6 fruit fly cellular contexts compared by ENCODE assay signal in genomic region chrX:12575292-12575826, dm6.
TF ChIP-seq lines count a peak whose summit lies in the region.

No protein-coding gene starts in this region.

- TF ChIP-seq CTCF in whole organism, embryonic (GFP tag; optimal IDR thresholded peaks at IDR 0.05; lab: Kevin White, UChicago): no peak

TF ChIP-seq in Kc167, 6 proteins besides CTCF, POLR2A, EP300 and RAD21:
- TF ChIP-seq psq (optimal IDR thresholded peaks at IDR 0.05; lab: Kevin White, UChicago): peak; percentile 10
- TF ChIP-seq Myc (optimal IDR thresholded peaks at IDR 0.05; lab: Kevin White, UChicago): no peak

TF ChIP-seq in whole organism, adult, 20 proteins besides CTCF, POLR2A, EP300 and RAD21:
- no peak for TF ChIP-seq CG12768 (GFP tag; optimal IDR thresholded peaks at IDR 0.05; lab: Kevin White, UChicago)
- TF ChIP-seq Hr96 (GFP tag; optimal IDR thresholded peaks at IDR 0.05; lab: Kevin White, UChicago): no peak
- peak; percentile 62 for TF ChIP-seq tj (GFP tag; optimal IDR thresholded peaks at IDR 0.05; lab: Kevin White, UChicago)
- no peak for TF ChIP-seq kay (GFP tag; lab: Kevin White, UChicago; ENCODE audit: borderline replicate concordance)
- TF ChIP-seq pad (GFP tag; optimal IDR thresholded peaks at IDR 0.05; lab: Kevin White, UChicago): no peak
- peak; percentile 26 for TF ChIP-seq ovo (GFP tag; optimal IDR thresholded peaks at IDR 0.05; lab: Kevin White, UChicago)

TF ChIP-seq in whole organism, embryonic, 481 proteins besides CTCF, POLR2A, EP300 and RAD21 (continues in another document):
- TF ChIP-seq sens-2 (GFP tag; IDR thresholded peaks at IDR 0.05; lab: Robert Waterston, UW) (no peak), CG32532 (GFP tag; IDR thresholded peaks at IDR 0.05; lab: Robert Waterston, UW) (0 out of 2 replicates have a peak, but pooled peaks have one; percentile 6), zen (tag; optimal IDR thresholded peaks at IDR 0.05; lab: Kevin White, UChicago) (no peak), Dad (GFP tag; optimal IDR thresholded peaks at IDR 0.05; lab: Kevin White, UChicago) (no peak), Mes4 (GFP tag; optimal IDR thresholded peaks at IDR 0.05; lab: Kevin White, UChicago) (no peak), CG11560 (tag; IDR thresholded peaks at IDR 0.05; lab: Robert Waterston, UW) (no peak), vvl (GFP tag; IDR thresholded peaks at IDR 0.05; lab: Robert Waterston, UW) (peak; percentile 66), lmd (GFP tag; IDR thresholded peaks at IDR 0.05; lab: Robert Waterston, UW) (peak; percentile 18; the same call in 1 of the 2 replicates), Oli (tag; optimal IDR thresholded peaks at IDR 0.05; lab: Kevin White, UChicago) (peak; percentile 19), dati (GFP tag; IDR thresholded peaks at IDR 0.05; lab: Robert Waterston, UW) (no peak), CG16863 (GFP tag; optimal IDR thresholded peaks at IDR 0.05; lab: Kevin White, UChicago) (no peak), bigmax (GFP tag; optimal IDR thresholded peaks at IDR 0.05; lab: Kevin White, UChicago) (no peak), so (GFP tag; IDR thresholded peaks at IDR 0.05; lab: Robert Waterston, UW) (no peak), CG15514 (GFP tag; optimal IDR thresholded peaks at IDR 0.05; lab: Kevin White, UChicago) (no peak), Vsx1 (GFP tag; optimal IDR thresholded peaks at IDR 0.05; lab: Kevin White, UChicago) (no peak), CG15073 (GFP tag; optimal IDR thresholded peaks at IDR 0.05; lab: Kevin White, UChicago) (no peak), Sry-δ (GFP tag; optimal IDR thresholded peaks at IDR 0.05; lab: Kevin White, UChicago) (no peak), tin (GFP tag; optimal IDR thresholded peaks at IDR 0.05; lab: Kevin White, UChicago) (no peak), CG14441 (GFP tag; IDR thresholded peaks at IDR 0.05; lab: Robert Waterston, UW) (0 out of 2 replicates have a peak, but pooled peaks have one; percentile 28), Dp (GFP tag; optimal IDR thresholded peaks at IDR 0.05; lab: Kevin White, UChicago) (no peak), CG1233 (GFP tag; optimal IDR thresholded peaks at IDR 0.05; lab: Kevin White, UChicago) (no peak)

TF ChIP-seq in whole organism, prepupa, 60 proteins besides CTCF, POLR2A, EP300 and RAD21:
- TF ChIP-seq CG8119 (GFP tag; IDR thresholded peaks at IDR 0.05; lab: Robert Waterston, UW) (peak; percentile 31; the same call in 2 of the 3 replicates), OdsH (GFP tag; optimal IDR thresholded peaks at IDR 0.05; lab: Kevin White, UChicago) (no peak), CG10669 (GFP tag; optimal IDR thresholded peaks at IDR 0.05; lab: Kevin White, UChicago) (peak; percentile 18), svp (GFP tag; lab: Kevin White, UChicago) (peak; percentile 78), Blimp-1 (GFP tag; optimal IDR thresholded peaks at IDR 0.05; lab: Kevin White, UChicago) (peak; percentile 9), acj6 (GFP tag; optimal IDR thresholded peaks at IDR 0.05; lab: Kevin White, UChicago) (no peak), CG11294 (GFP tag; IDR thresholded peaks at IDR 0.05; lab: Robert Waterston, UW) (peak; percentile 8; the same call in 1 of the 2 replicates), CG34406 (GFP tag; optimal IDR thresholded peaks at IDR 0.05; lab: Kevin White, UChicago) (peak; percentile 6), CG8632 (GFP tag; optimal IDR thresholded peaks at IDR 0.05; lab: Kevin White, UChicago) (peak; percentile 36)

TF ChIP-seq in whole organism, pupa, 21 proteins besides CTCF, POLR2A, EP300 and RAD21:
- no peak for TF ChIP-seq EcR (GFP tag; optimal IDR thresholded peaks at IDR 0.05; lab: Kevin White, UChicago)
- TF ChIP-seq CG13204 (GFP tag; optimal IDR thresholded peaks at IDR 0.05; lab: Kevin White, UChicago): no peak
- TF ChIP-seq Snoo (tag; optimal IDR thresholded peaks at IDR 0.05; lab: Kevin White, UChicago): no peak
- TF ChIP-seq rn (GFP tag; IDR thresholded peaks at IDR 0.05; lab: Robert Waterston, UW): no peak
- peak; percentile 3 for TF ChIP-seq CG17806 (tag; optimal IDR thresholded peaks at IDR 0.05; lab: Kevin White, UChicago)
- no peak for TF ChIP-seq CG34367 (tag; optimal IDR thresholded peaks at IDR 0.05; lab: Kevin White, UChicago)
- peak; percentile 40 for TF ChIP-seq CG9948 (tag; optimal IDR thresholded peaks at IDR 0.05; lab: Kevin White, UChicago)
- peak; percentile 14 for TF ChIP-seq CG8301 (tag; optimal IDR thresholded peaks at IDR 0.05; lab: Kevin White, UChicago)
- TF ChIP-seq CG8159 (tag; optimal IDR thresholded peaks at IDR 0.05; lab: Kevin White, UChicago): peak; percentile 39
- no peak for TF ChIP-seq CG32121 (GFP tag; IDR thresholded peaks at IDR 0.05; lab: Robert Waterston, UW)
- TF ChIP-seq fd96Ca (GFP tag; IDR thresholded peaks at IDR 0.05; lab: Robert Waterston, UW): peak; percentile 45; the same call in 1 of the 3 replicates
- TF ChIP-seq CG12605 (GFP tag; IDR thresholded peaks at IDR 0.05; lab: Robert Waterston, UW): no peak
- TF ChIP-seq Pif1B (GFP tag; optimal IDR thresholded peaks at IDR 0.05; lab: Kevin White, UChicago): no peak
- no peak for TF ChIP-seq D1 (tag; optimal IDR thresholded peaks at IDR 0.05; lab: Kevin White, UChicago)
- no peak for TF ChIP-seq CG4496 (GFP tag; IDR thresholded peaks at IDR 0.05; lab: Robert Waterston, UW)
- no peak for TF ChIP-seq CG10348 (GFP tag; IDR thresholded peaks at IDR 0.05; lab: Robert Waterston, UW)
- no peak for TF ChIP-seq gl (tag; optimal IDR thresholded peaks at IDR 0.05; lab: Kevin White, UChicago)
- no peak for TF ChIP-seq CG14655 (GFP tag; optimal IDR thresholded peaks at IDR 0.05; lab: Kevin White, UChicago)
- TF ChIP-seq Ets98B (GFP tag; IDR thresholded peaks at IDR 0.05; lab: Robert Waterston, UW): peak; percentile 7; the same call in 1 of the 2 replicates
- TF ChIP-seq CG15710 (tag; optimal IDR thresholded peaks at IDR 0.05; lab: Kevin White, UChicago): no peak
- no peak for TF ChIP-seq Pif1A (GFP tag; optimal IDR thresholded peaks at IDR 0.05; lab: Kevin White, UChicago)

TF ChIP-seq in whole organism, wandering third instar larva, 38 proteins besides CTCF, POLR2A, EP300 and RAD21:
- TF ChIP-seq Vsx2 (GFP tag; optimal IDR thresholded peaks at IDR 0.05; lab: Kevin White, UChicago; ENCODE audit: partially characterized antibody): no peak
- peak; percentile 3 for TF ChIP-seq HLH106 (tag; optimal IDR thresholded peaks at IDR 0.05; lab: Kevin White, UChicago)
- peak; percentile 69 for TF ChIP-seq psq (GFP tag; optimal IDR thresholded peaks at IDR 0.05; lab: Kevin White, UChicago)
